Fruit fly (Drosophila melanogaster): ENCODE results near the gene CG32320.

CG32320 gene

dm6 chr3L:1450940-1451339 lies 52.6 kb downstream of the CG32320 start:
- no peak for TF ChIP-seq CG9139 (GFP tag; optimal IDR thresholded peaks at IDR 0.05)
- no peak for TF ChIP-seq ss (GFP tag; optimal IDR thresholded peaks at IDR 0.05)
- TF ChIP-seq Blimp-1 (GFP tag; optimal IDR thresholded peaks at IDR 0.05) = no peak
- peak; percentile 17 for TF ChIP-seq achi (GFP tag; optimal IDR thresholded peaks at IDR 0.05)
- no peak for TF ChIP-seq CG11762 (GFP tag; optimal IDR thresholded peaks at IDR 0.05; ENCODE audit: insufficient read depth)
- TF ChIP-seq Eip78C (GFP tag) = peak; percentile 62
- no peak for TF ChIP-seq CG34406 (GFP tag; optimal IDR thresholded peaks at IDR 0.05)
- TF ChIP-seq lz (GFP tag; optimal IDR thresholded peaks at IDR 0.05) = no peak
- TF ChIP-seq CG6854 (GFP tag; optimal IDR thresholded peaks at IDR 0.05) = no peak
- TF ChIP-seq CG10669 (GFP tag; optimal IDR thresholded peaks at IDR 0.05) = peak; percentile 16
- peak; percentile 27 for TF ChIP-seq acj6 (GFP tag; optimal IDR thresholded peaks at IDR 0.05)
- TF ChIP-seq Ets21C (GFP tag; optimal IDR thresholded peaks at IDR 0.05) = no peak
- no peak for TF ChIP-seq CG16779 (tag; optimal IDR thresholded peaks at IDR 0.05)
- TF ChIP-seq CG3032 (tag; optimal IDR thresholded peaks at IDR 0.05) = peak; percentile 10
- peak; percentile 2 for TF ChIP-seq CG8632 (GFP tag; optimal IDR thresholded peaks at IDR 0.05)
- no peak for TF ChIP-seq net (GFP tag; optimal IDR thresholded peaks at IDR 0.05)
- TF ChIP-seq CG6792 (GFP tag; optimal IDR thresholded peaks at IDR 0.05) = no peak
- TF ChIP-seq CG31627 (GFP tag; optimal IDR thresholded peaks at IDR 0.05) = peak; percentile 18
- peak; percentile 20 for TF ChIP-seq pdm3 (GFP tag; optimal IDR thresholded peaks at IDR 0.05)
- TF ChIP-seq dsx (GFP tag; optimal IDR thresholded peaks at IDR 0.05; ENCODE audit: poor library complexity, severe bottlenecking) = no peak
- TF ChIP-seq Ets96B (tag; optimal IDR thresholded peaks at IDR 0.05) = peak; percentile 46
- TF ChIP-seq Smox (GFP tag; optimal IDR thresholded peaks at IDR 0.05) = peak; percentile 9
- 0 out of 3 replicates have a peak, but pooled peaks have one; percentile 48 for TF ChIP-seq CG6163 (GFP tag; IDR thresholded peaks at IDR 0.05)
- no peak for TF ChIP-seq fd85E (GFP tag; optimal IDR thresholded peaks at IDR 0.05)
- TF ChIP-seq Sox14 (GFP tag; optimal IDR thresholded peaks at IDR 0.05) = peak; percentile 20
- TF ChIP-seq CG1621 (tag; optimal IDR thresholded peaks at IDR 0.05) = no peak
- TF ChIP-seq Hr4 (GFP tag; optimal IDR thresholded peaks at IDR 0.05) = peak; percentile 13
- TF ChIP-seq dac (GFP tag; optimal IDR thresholded peaks at IDR 0.05) = no peak
- TF ChIP-seq CG10631 (GFP tag; optimal IDR thresholded peaks at IDR 0.05) = peak; percentile 28
- no peak for TF ChIP-seq Eip93F (GFP tag; optimal IDR thresholded peaks at IDR 0.05)
- no peak for TF ChIP-seq Lpt (GFP tag; optimal IDR thresholded peaks at IDR 0.05)
- TF ChIP-seq fkh (GFP tag; optimal IDR thresholded peaks at IDR 0.05) = no peak
- TF ChIP-seq CG32006 (GFP tag; optimal IDR thresholded peaks at IDR 0.05) = peak; percentile 37
- TF ChIP-seq CG11902 (GFP tag; optimal IDR thresholded peaks at IDR 0.05) = no peak
- TF ChIP-seq CG8319 (GFP tag; optimal IDR thresholded peaks at IDR 0.05) = no peak
- peak; percentile 44 for TF ChIP-seq svp (GFP tag)
- 0 out of 2 replicates have a peak, but pooled peaks have one; percentile 20 for TF ChIP-seq Gug (GFP tag; IDR thresholded peaks at IDR 0.05)
- TF ChIP-seq vri (GFP tag; optimal IDR thresholded peaks at IDR 0.05) = peak; percentile 2
- no peak for TF ChIP-seq salr (GFP tag; optimal IDR thresholded peaks at IDR 0.05)
- peak; percentile 29 for TF ChIP-seq CG3919 (GFP tag; optimal IDR thresholded peaks at IDR 0.05)
- peak; percentile 48; the same call in 1 of the 3 replicates for TF ChIP-seq CG8119 (GFP tag; IDR thresholded peaks at IDR 0.05)
- TF ChIP-seq cyc (GFP tag; optimal IDR thresholded peaks at IDR 0.05) = no peak
- no peak for TF ChIP-seq CG6276 (GFP tag; optimal IDR thresholded peaks at IDR 0.05)
- TF ChIP-seq Hr39 (GFP tag; optimal IDR thresholded peaks at IDR 0.05) = peak; percentile 18
- peak; percentile 19 for TF ChIP-seq esn (GFP tag; optimal IDR thresholded peaks at IDR 0.05)
- TF ChIP-seq OdsH (GFP tag; optimal IDR thresholded peaks at IDR 0.05) = peak; percentile 32
- no peak for TF ChIP-seq CG11294 (GFP tag; IDR thresholded peaks at IDR 0.05)
- TF ChIP-seq Sox15 (GFP tag; optimal IDR thresholded peaks at IDR 0.05) = peak; percentile 9
- peak; percentile 19 for TF ChIP-seq Met (GFP tag; optimal IDR thresholded peaks at IDR 0.05)
- peak; percentile 3 for TF ChIP-seq topi (GFP tag; optimal IDR thresholded peaks at IDR 0.05)
- no peak for TF ChIP-seq CG6808 (GFP tag; optimal IDR thresholded peaks at IDR 0.05)
- TF ChIP-seq Sox102F (GFP tag; optimal IDR thresholded peaks at IDR 0.05) = peak; percentile 28

Data from whole organism, prepupa.